Fruit fly (Drosophila melanogaster) whole organism, embryonic: ENCODE results near the gene Lamtor3.

Experiments
- Atf-2 ChIP-seq: fragments of 200-800 bp; sonication (Bioruptor generic); optimal IDR thresholded peaks from 2 replicates; lab custom pipeline; 2016; ENCODE audit warnings: missing biosample characterization, missing genetic modification characterization
- Awh ChIP-seq: fragments of 200-800 bp; sonication (Bioruptor generic); IDR thresholded peaks from 2 replicates; pipeline ENCODE4, ENCODE4 v1.3.6; 2022; ENCODE audit warnings: missing biosample characterization, missing genetic modification characterization
- BEAF-32 ChIP-seq: fragments of 200-800 bp; sonication (Bioruptor generic); optimal IDR thresholded peaks from 3 replicates; lab custom pipeline; 2017; ENCODE audit warnings: missing biosample characterization, missing genetic modification characterization, mild to moderate bottlenecking, moderate library complexity, missing genetic modification reagents
- Bteb2 ChIP-seq: fragments of 200-800 bp; sonication (Bioruptor generic); optimal IDR thresholded peaks from 2 replicates; lab custom pipeline; 2016; ENCODE audit warnings: missing biosample characterization, missing genetic modification characterization
- CG12155 ChIP-seq: fragments of 200-800 bp; sonication (Bioruptor generic); optimal IDR thresholded peaks from 3 replicates; lab custom pipeline; 2016; ENCODE audit warnings: missing biosample characterization, missing genetic modification characterization
- CG13287 ChIP-seq: fragments of 200-800 bp; sonication (Bioruptor generic); IDR thresholded peaks from 2 replicates; pipeline ENCODE4 v1.3.6; 2022; ENCODE audit warnings: missing biosample characterization, missing genetic modification characterization; ENCODE audit not compliant: partially characterized antibody
- CG1529 ChIP-seq: fragments of 200-800 bp; sonication (Bioruptor generic); optimal IDR thresholded peaks from 3 replicates; lab custom pipeline; 2018; ENCODE audit warnings: missing biosample characterization, missing genetic modification characterization
- CG1602 ChIP-seq: fragments of 200-800 bp; sonication (Bioruptor generic); optimal IDR thresholded peaks from 3 replicates; lab custom pipeline; 2016; ENCODE audit warnings: missing biosample characterization, missing genetic modification characterization
- CG17328 ChIP-seq: fragments of 200-800 bp; sonication (Bioruptor generic); IDR thresholded peaks from 2 replicates; pipeline ENCODE4 v1.3.6; 2022; ENCODE audit warnings: missing biosample characterization, missing genetic modification characterization
- CG31224 ChIP-seq: fragments of 200-800 bp; sonication (Bioruptor generic); IDR thresholded peaks from 2 replicates; pipeline ENCODE4 v1.3.6; 2022; ENCODE audit warnings: missing biosample characterization, missing genetic modification characterization
- CG32767 ChIP-seq: fragments of 200-800 bp; sonication (Bioruptor generic); IDR thresholded peaks from 2 replicates; pipeline ENCODE4 v1.3.6; 2022; ENCODE audit warnings: missing biosample characterization, missing genetic modification characterization
- CG4617 ChIP-seq: fragments of 200-800 bp; sonication (Bioruptor generic); optimal IDR thresholded peaks from 3 replicates; lab custom pipeline; 2016; ENCODE audit warnings: missing biosample characterization, missing genetic modification characterization, borderline replicate concordance
- CG5953 ChIP-seq: fragments of 200-800 bp; sonication (Bioruptor generic); IDR thresholded peaks from 2 replicates; pipeline ENCODE4 v1.3.6; 2022; ENCODE audit warnings: missing biosample characterization, missing genetic modification characterization
- CG6791 ChIP-seq: fragments of 200-800 bp; sonication (Bioruptor generic); IDR thresholded peaks from 3 replicates; pipeline ENCODE4 v1.3.6; 2022; ENCODE audit warnings: missing biosample characterization, missing genetic modification characterization; ENCODE audit not compliant: partially characterized antibody
- CG6854 ChIP-seq: fragments of 200-800 bp; sonication (Bioruptor generic); optimal IDR thresholded peaks from 3 replicates; lab custom pipeline; 2017; ENCODE audit warnings: missing biosample characterization, mild to moderate bottlenecking, missing genetic modification characterization
- Dad ChIP-seq: fragments of 200-800 bp; sonication (Bioruptor generic); optimal IDR thresholded peaks from 3 replicates; lab custom pipeline; 2016; ENCODE audit warnings: missing biosample characterization, missing genetic modification characterization
- Dfd ChIP-seq, 2 experiments: fragments of >200 bp; optimal IDR thresholded peaks; 2 replicates each; lab custom pipeline; 2017; ENCODE audit warnings: missing biosample characterization in 2 of 2, missing genetic modification characterization in 2 of 2
- HLHmδ ChIP-seq: fragments of 200-800 bp; sonication (Bioruptor generic); optimal IDR thresholded peaks from 2 replicates; lab custom pipeline; 2018; ENCODE audit warnings: missing biosample characterization, mild to moderate bottlenecking, missing genetic modification characterization, moderate library complexity
- Jarid2 ChIP-seq: fragments of 200-800 bp; sonication (Bioruptor generic); optimal IDR thresholded peaks from 3 replicates; lab custom pipeline; 2017; ENCODE audit warnings: mild to moderate bottlenecking, missing biosample characterization, missing genetic modification reagents, missing genetic modification characterization
- Neu2 ChIP-seq: fragments of 200-800 bp; sonication (Bioruptor generic); optimal IDR thresholded peaks from 3 replicates; lab custom pipeline; 2016; ENCODE audit warnings: missing biosample characterization, missing genetic modification characterization, borderline replicate concordance
- Nf-YB ChIP-seq: fragments of 200-800 bp; sonication (Bioruptor generic); optimal IDR thresholded peaks from 3 replicates; lab custom pipeline; 2019; ENCODE audit warnings: missing biosample characterization, mild to moderate bottlenecking, missing genetic modification characterization, moderate library complexity
- Spps ChIP-seq: fragments of 200-800 bp; sonication (Bioruptor generic); optimal IDR thresholded peaks from 2 replicates; lab custom pipeline; 2018; ENCODE audit warnings: missing biosample characterization, mild to moderate bottlenecking, missing genetic modification characterization
- Sry-δ ChIP-seq: fragments of 200-800 bp; sonication (Bioruptor generic); optimal IDR thresholded peaks from 2 replicates; lab custom pipeline; 2016; ENCODE audit warnings: missing biosample characterization, missing genetic modification characterization
- YL-1 ChIP-seq: fragments of 200-800 bp; sonication (Bioruptor generic); optimal IDR thresholded peaks from 3 replicates; lab custom pipeline; 2017; ENCODE audit warnings: missing biosample characterization, mild to moderate bottlenecking, missing genetic modification characterization
- bab2 ChIP-seq: fragments of 200-800 bp; sonication (Bioruptor generic); optimal IDR thresholded peaks from 2 replicates; lab custom pipeline; 2016; ENCODE audit warnings: missing biosample characterization, missing genetic modification characterization
- dm ChIP-seq: fragments of 200-800 bp; sonication (Bioruptor generic); optimal IDR thresholded peaks from 3 replicates; lab custom pipeline; 2016; ENCODE audit warnings: missing biosample characterization, missing genetic modification characterization
- exex ChIP-seq: fragments of 200-800 bp; sonication (Bioruptor generic); optimal IDR thresholded peaks from 4 replicates; lab custom pipeline; 2018; ENCODE audit warnings: missing biosample characterization, mild to moderate bottlenecking, missing genetic modification characterization, moderate library complexity
- nau ChIP-seq: fragments of 200-800 bp; sonication (Bioruptor generic); optimal IDR thresholded peaks from 3 replicates; lab custom pipeline; 2017; ENCODE audit warnings: missing biosample characterization, mild to moderate bottlenecking, missing genetic modification characterization, missing genetic modification reagents
- ro ChIP-seq: fragments of 200-800 bp; sonication (Bioruptor generic); IDR thresholded peaks from 2 replicates; pipeline ENCODE4 v1.3.6; 2022; ENCODE audit warnings: missing biosample characterization, missing genetic modification characterization
- run ChIP-seq: fragments of 200-800 bp; sonication (Bioruptor generic); optimal IDR thresholded peaks from 3 replicates; lab custom pipeline; 2018; ENCODE audit warnings: missing biosample characterization, mild to moderate bottlenecking, missing genetic modification characterization
- sc ChIP-seq, 3 experiments: fragments of >200 bp in 2 of 3; fragments of 200-800 bp in 1 of 3; sonication (Bioruptor generic) in 1 of 3; optimal IDR thresholded peaks; 2 replicates in 2 of 3; 3 replicates in 1 of 3; lab custom pipeline; 2017; ENCODE audit warnings: mild to moderate bottlenecking in 1 of 3, missing biosample characterization in 1 of 3, missing genetic modification characterization in 1 of 3, missing genetic modification reagents in 1 of 3
- sens ChIP-seq: fragments of 200-800 bp; sonication (Bioruptor generic); peaks from one replicate; lab custom pipeline; 2016; ENCODE audit warnings: missing biosample characterization, missing genetic modification characterization
- sima ChIP-seq: fragments of 200-800 bp; sonication (Bioruptor generic); optimal IDR thresholded peaks from 2 replicates; lab custom pipeline; 2016; ENCODE audit warnings: missing biosample characterization, missing genetic modification characterization
- trem ChIP-seq: fragments of 200-800 bp; optimal IDR thresholded peaks from 3 replicates; lab custom pipeline; 2019; ENCODE audit warnings: missing biosample characterization, mild to moderate bottlenecking, missing genetic modification characterization, moderate library complexity
- vfl ChIP-seq: fragments of 200-800 bp; sonication (Bioruptor generic); optimal IDR thresholded peaks from 2 replicates; lab custom pipeline; 2016; ENCODE audit warnings: missing biosample characterization, missing genetic modification characterization
- zfh1 ChIP-seq: fragments of 200-800 bp; sonication (Bioruptor generic); IDR thresholded peaks from 3 replicates; pipeline ENCODE4 v1.3.6; 2022; ENCODE audit warnings: missing biosample characterization, missing genetic modification characterization

Gene Lamtor3

DNA sequence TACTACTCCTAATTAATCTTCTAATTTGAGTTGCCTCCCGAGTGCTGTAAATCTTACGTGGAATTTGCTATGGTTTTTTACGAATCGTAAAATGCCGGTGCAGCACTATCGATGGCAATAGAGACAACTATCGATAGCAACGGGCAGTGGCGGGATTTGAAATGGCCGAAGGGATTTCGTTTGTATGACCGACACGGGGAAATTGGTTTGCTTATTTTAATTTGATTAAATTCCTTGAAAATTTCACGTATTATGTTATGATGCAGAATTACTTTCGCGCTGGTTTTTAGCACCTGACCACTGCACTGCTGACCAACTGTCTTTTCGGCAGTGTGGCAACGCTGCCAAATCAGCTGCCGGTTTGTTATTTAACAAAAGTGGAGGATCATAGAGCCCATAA is 3.1 kb downstream of the Lamtor3 start, which contains the start of the genes GCS2beta and CG5131 (continued):
- TF ChIP-seq CG1529 (GFP tag; lab: Kevin White, UChicago) (peak; percentile 77), Nf-YB (GFP tag; lab: Kevin White, UChicago) (peak; percentile 61), run (tag; lab: Kevin White, UChicago) (peak; percentile 52), HLHmδ (GFP tag; lab: Kevin White, UChicago) (no peak), Bteb2 (GFP tag; lab: Kevin White, UChicago) (peak; percentile 95), nau (GFP tag; lab: Kevin White, UChicago) (peak; percentile 85), BEAF-32 (GFP tag; lab: Kevin White, UChicago) (peak; percentile 95), Dfd (GFP tag; optimal IDR thresholded peaks at IDR 0.05; lab: Kevin White, UChicago) (no peak), CG13287 (peak; percentile 96), sima (GFP tag; lab: Kevin White, UChicago) (peak; percentile 71), ro (GFP tag; lab: Robert Waterston, UW) (peak; percentile 75), Spps (peak; percentile 56), Jarid2 (peak; percentile 67), vfl (GFP tag; lab: Kevin White, UChicago) (peak; percentile 97), exex (tag; lab: Kevin White, UChicago) (peak; percentile 54), YL-1 (GFP tag; lab: Kevin White, UChicago) (peak; percentile 88), CG32767 (GFP tag; lab: Robert Waterston, UW) (peak; percentile 85), Neu2 (GFP tag; lab: Kevin White, UChicago) (peak; percentile 78), CG17328 (GFP tag; lab: Robert Waterston, UW) (peak; percentile 90), CG12155 (peak; percentile 95), CG5953 (GFP tag; lab: Robert Waterston, UW) (peak; percentile 80), bab2 (GFP tag; lab: Kevin White, UChicago) (peak; percentile 96), CG6791 (GFP tag; lab: Robert Waterston, UW) (peak; percentile 74), CG31224 (peak; percentile 87), CG4617 (GFP tag; lab: Kevin White, UChicago) (peak; percentile 98), Awh (GFP tag; lab: Robert Waterston, UW) (peak; percentile 87), CG1602 (GFP tag; lab: Kevin White, UChicago) (peak; percentile 92)

DNA sequence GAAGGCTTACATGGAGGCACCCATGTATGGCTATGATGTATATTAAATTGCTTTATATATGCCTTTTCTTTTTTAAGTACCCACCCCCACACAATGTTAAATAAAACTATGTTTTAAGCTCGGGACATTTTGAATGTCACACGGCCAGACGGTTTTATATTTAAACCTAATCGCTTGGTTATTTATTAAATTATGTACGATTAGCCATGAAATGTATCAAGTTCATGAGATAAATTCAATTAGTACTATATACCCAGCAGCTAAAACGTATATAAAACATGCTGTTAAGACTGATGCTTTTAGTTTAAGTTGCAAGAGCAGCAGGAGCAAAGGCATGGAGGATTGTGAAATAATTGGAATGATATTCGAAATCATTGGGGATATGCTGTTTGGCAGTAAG is 4.4 kb downstream of the Lamtor3 start, which contains the start of the genes CG43221 and CG43645:
Gene CG43221 (plus strand): TSS at position 301 of the 400 bp plus-strand sequence.
Gene CG43645 (plus strand): TSS at position 301 of the 400 bp plus-strand sequence.
- TF ChIP-seq sens (GFP tag; lab: Kevin White, UChicago) (peak; percentile 4), CG6854 (GFP tag; lab: Kevin White, UChicago) (no peak)

DNA sequence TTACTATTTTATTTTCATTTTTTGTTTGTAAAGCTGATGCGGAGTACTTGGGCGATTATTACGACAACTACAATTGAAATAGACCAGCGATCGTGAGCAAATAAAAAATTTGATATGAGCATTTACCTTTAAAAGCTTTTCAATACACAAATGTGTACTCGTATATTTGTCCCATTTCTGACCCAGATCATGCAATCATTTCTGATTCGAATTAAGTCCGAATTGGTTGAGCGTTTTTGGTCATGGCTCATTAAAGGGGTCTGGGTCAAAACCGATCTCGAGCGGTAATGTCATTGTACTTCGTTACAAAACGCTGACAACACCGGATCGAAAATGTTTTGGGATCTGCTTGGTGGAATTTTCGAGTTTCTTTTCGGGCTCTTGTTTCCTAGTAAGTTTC is 5.2 kb downstream of the Lamtor3 start, which contains the start of gene CG43220:
Gene CG43220 (plus strand): TSS at position 301 of the 400 bp plus-strand sequence.
- TF ChIP-seq Sry-δ (GFP tag; lab: Kevin White, UChicago) (no peak), dm (no peak), trem (tag; lab: Kevin White, UChicago) (no peak)

DNA sequence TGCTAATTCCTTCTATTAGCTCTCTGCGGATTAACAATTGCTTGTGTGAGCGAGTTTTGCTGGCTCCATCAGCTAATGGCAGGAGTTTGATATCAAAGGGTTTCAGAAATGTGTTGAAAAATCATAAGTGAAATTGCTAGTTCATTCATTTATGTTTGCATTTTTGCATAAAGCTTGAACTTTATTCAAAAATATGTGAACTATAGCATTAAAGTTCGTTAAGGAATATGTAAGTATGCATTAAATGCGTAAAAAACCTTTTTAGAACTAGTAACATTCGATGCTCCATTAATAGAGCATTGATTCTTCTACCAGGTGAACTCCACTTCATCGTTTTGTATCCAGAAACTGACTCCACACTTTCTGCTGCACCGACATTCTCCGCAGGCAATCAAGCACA is 11.6 kb downstream of the Lamtor3 start:
- TF ChIP-seq Dad (GFP tag; lab: Kevin White, UChicago) (no peak), zfh1 (no peak), Atf-2 (no peak), sc (optimal IDR thresholded peaks at IDR 0.05; lab: Kevin White, UChicago) (no peak), sc (GFP tag; optimal IDR thresholded peaks at IDR 0.05; lab: Kevin White, UChicago) (no peak)
- TF ChIP-seq, all 482 proteins: peak for 0
